Worm (Caenorhabditis elegans) whole organism, young adult: ENCODE results near the gene igcm-1.

Experiments used
- B0019.2 ChIP-seq: fragments of 200-800 bp; sonication (Bioruptor generic); conservative IDR thresholded peaks from 2 replicates; pipeline ENCODE4 v1.3.6; 2022; ENCODE audit warnings: missing genetic modification reagents, missing genetic modification characterization, missing compliant biosample characterization
- B0336.3 ChIP-seq: fragments of 200-800 bp; sonication (Bioruptor generic); IDR thresholded peaks from 2 replicates; pipeline ENCODE4 v1.3.6; 2022; ENCODE audit warnings: missing genetic modification characterization, missing compliant biosample characterization
- C06A6.2 ChIP-seq: fragments of 200-800 bp; sonication (Bioruptor generic); conservative IDR thresholded peaks from 2 replicates; pipeline ENCODE4 v1.3.6; 2022; ENCODE audit warnings: missing genetic modification characterization, missing compliant biosample characterization
- C17E4.6 ChIP-seq: fragments of 200-800 bp; sonication (Bioruptor generic); IDR thresholded peaks from 2 replicates; pipeline ENCODE4 v1.3.6; 2022; ENCODE audit warnings: missing genetic modification reagents, missing genetic modification characterization, missing compliant biosample characterization
- F23B12.7 ChIP-seq: sonication (generic microtip); optimal IDR thresholded peaks from 2 replicates; lab custom pipeline; 2017; ENCODE audit warnings: missing genetic modification characterization, mild to moderate bottlenecking, missing compliant biosample characterization, antibody characterized with exemption, moderate library complexity; ENCODE audit not compliant: insufficient read depth
- F33H1.4 ChIP-seq: fragments of 200-800 bp; sonication (Bioruptor generic); IDR thresholded peaks from 2 replicates; pipeline ENCODE4 v1.3.6; 2022; ENCODE audit warnings: missing genetic modification reagents, missing genetic modification characterization, missing compliant biosample characterization
- F52B5.7 ChIP-seq: sonication (generic microtip); optimal IDR thresholded peaks from 2 replicates; lab custom pipeline; 2016; ENCODE audit warnings: mild to moderate bottlenecking, missing genetic modification characterization, missing compliant biosample characterization
- F57A8.1 ChIP-seq: fragments of 200-800 bp; sonication (Bioruptor generic); optimal IDR thresholded peaks from 2 replicates; lab custom pipeline; 2018; ENCODE audit warnings: mild to moderate bottlenecking, missing genetic modification characterization, moderate library complexity, missing compliant biosample characterization
- K12H6.12 ChIP-seq: fragments of 200-800 bp; sonication (Bioruptor generic); optimal IDR thresholded peaks from 2 replicates; lab custom pipeline; 2018; ENCODE audit warnings: mild to moderate bottlenecking, missing genetic modification characterization, missing compliant biosample characterization
- T26A5.8 ChIP-seq: sonication (generic microtip); optimal IDR thresholded peaks from 2 replicates; lab custom pipeline; 2016; ENCODE audit warnings: missing genetic modification characterization, missing compliant biosample characterization
- Y67H2A.10 ChIP-seq: fragments of 200-800 bp; sonication (Bioruptor generic); conservative IDR thresholded peaks from 2 replicates; pipeline ENCODE4 v1.3.6; 2022; ENCODE audit warnings: missing genetic modification reagents, missing genetic modification characterization, missing compliant biosample characterization
- Y79H2A.3 ChIP-seq: fragments of 200-800 bp; sonication (Bioruptor generic); conservative IDR thresholded peaks from 2 replicates; pipeline ENCODE4 v1.3.6; 2022; ENCODE audit warnings: missing genetic modification reagents, missing genetic modification characterization, missing compliant biosample characterization
- attf-6 ChIP-seq: fragments of 200-800 bp; sonication (Bioruptor generic); IDR thresholded peaks from 2 replicates; pipeline ENCODE4 v1.3.6; 2022; ENCODE audit warnings: missing genetic modification reagents, missing genetic modification characterization, missing compliant biosample characterization
- cebp-2 ChIP-seq: fragments of 200-800 bp; sonication (Bioruptor generic); IDR thresholded peaks from 2 replicates; pipeline ENCODE4 v1.3.6; 2022; ENCODE audit warnings: missing genetic modification characterization, missing compliant biosample characterization
- ceh-27 ChIP-seq: fragments of 200-800 bp; sonication (Bioruptor generic); optimal IDR thresholded peaks from 2 replicates; lab custom pipeline; 2018; ENCODE audit warnings: mild to moderate bottlenecking, missing genetic modification characterization, moderate library complexity, missing compliant biosample characterization
- ceh-58 ChIP-seq: fragments of 200-800 bp; sonication (Bioruptor generic); IDR thresholded peaks from 2 replicates; pipeline ENCODE4 v1.3.6; 2022; ENCODE audit warnings: missing genetic modification characterization, missing compliant biosample characterization
- dox-1 ChIP-seq: fragments of 200-800 bp; sonication (Bioruptor generic); IDR thresholded peaks from 2 replicates; pipeline ENCODE4 v1.3.6; 2022; ENCODE audit warnings: missing genetic modification reagents, missing genetic modification characterization, missing compliant biosample characterization
- dpff-1 ChIP-seq: sonication (generic microtip); optimal IDR thresholded peaks from 2 replicates; lab custom pipeline; 2017; ENCODE audit warnings: mild to moderate bottlenecking, missing genetic modification characterization, missing compliant biosample characterization
- dpl-1 ChIP-seq: fragments of 150-350 bp; optimal IDR thresholded peaks from 2 replicates; lab custom pipeline; 2014; ENCODE audit warnings: missing biosample characterization, missing genetic modification reagents, missing genetic modification characterization
- efl-1 ChIP-seq: fragments of 150-350 bp; optimal IDR thresholded peaks from 2 replicates; lab custom pipeline; 2014; ENCODE audit warnings: missing biosample characterization, missing genetic modification reagents, missing genetic modification characterization
- egl-18 ChIP-seq: fragments of 200-800 bp; sonication (Bioruptor generic); IDR thresholded peaks from 2 replicates; pipeline ENCODE4 v1.3.6; 2022; ENCODE audit warnings: missing genetic modification reagents, missing genetic modification characterization, missing compliant biosample characterization
- egl-44 ChIP-seq: fragments of 200-800 bp; sonication (Bioruptor generic); IDR thresholded peaks from 2 replicates; pipeline ENCODE4 v1.3.6; 2022; ENCODE audit warnings: missing genetic modification reagents, missing genetic modification characterization, missing compliant biosample characterization
- ets-4 ChIP-seq: fragments of 200-800 bp; sonication (Bioruptor generic); optimal IDR thresholded peaks from 2 replicates; lab custom pipeline; 2018; ENCODE audit warnings: mild to moderate bottlenecking, missing genetic modification characterization, missing compliant biosample characterization
- hlh-26 ChIP-seq: fragments of 200-800 bp; sonication (Bioruptor generic); conservative IDR thresholded peaks from 2 replicates; pipeline ENCODE4 v1.3.6; 2022; ENCODE audit warnings: missing genetic modification reagents, missing genetic modification characterization, missing compliant biosample characterization
- hrde-1 ChIP-seq: sonication (generic microtip); optimal IDR thresholded peaks from 2 replicates; lab custom pipeline; 2016; ENCODE audit warnings: missing genetic modification characterization, mild to moderate bottlenecking, missing compliant biosample characterization, moderate library complexity, missing genotype, missing genetic modification reagents, borderline replicate concordance
- hsf-1 ChIP-seq: fragments of 200-800 bp; sonication (Bioruptor generic); IDR thresholded peaks from 2 replicates; pipeline ENCODE4 v1.3.6; 2022; ENCODE audit warnings: missing genetic modification reagents, missing genetic modification characterization, missing compliant biosample characterization
- lin-35 ChIP-seq, 3 experiments: fragments of 150-350 bp in 2 of 3; sonication (generic microtip) in 1 of 3; optimal IDR thresholded peaks; 2 replicates each; lab custom pipeline; 2014 to 2018; ENCODE audit warnings: missing biosample characterization in 3 of 3, missing genetic modification characterization in 3 of 3, missing genetic modification reagents in 3 of 3
- lin-54 ChIP-seq: fragments of 200-800 bp; sonication (Bioruptor generic); optimal IDR thresholded peaks from 2 replicates; lab custom pipeline; 2018; ENCODE audit warnings: mild to moderate bottlenecking, missing genetic modification characterization, missing compliant biosample characterization
- lsl-1 ChIP-seq: fragments of 200-800 bp; sonication (Bioruptor generic); optimal IDR thresholded peaks from 2 replicates; lab custom pipeline; 2018; ENCODE audit warnings: mild to moderate bottlenecking, missing genetic modification characterization, moderate library complexity, missing compliant biosample characterization
- madf-3 ChIP-seq: fragments of 200-800 bp; sonication (Bioruptor generic); IDR thresholded peaks from 2 replicates; pipeline ENCODE4 v1.3.6; 2022; ENCODE audit warnings: missing genetic modification reagents, missing genetic modification characterization, missing compliant biosample characterization
- mes-4 ChIP-seq: sonication (generic microtip); optimal IDR thresholded peaks from 2 replicates; lab custom pipeline; 2016; ENCODE audit warnings: missing genotype, missing genetic modification characterization, missing compliant biosample characterization
- mxl-1 ChIP-seq: sonication (generic microtip); optimal IDR thresholded peaks from 2 replicates; lab custom pipeline; 2016; ENCODE audit warnings: missing genetic modification characterization, missing compliant biosample characterization
- rpc-1 ChIP-seq, 2 experiments: fragments of 150-350 bp in 1 of 2; sonication (generic microtip) in 1 of 2; optimal IDR thresholded peaks; 2 replicates each; lab custom pipeline; 2014 to 2018; ENCODE audit warnings: missing biosample characterization in 1 of 2, missing genetic modification characterization in 1 of 2, missing genetic modification reagents in 1 of 2, missing genotype in 1 of 2
- snpc-1.1 ChIP-seq: sonication (generic microtip); optimal IDR thresholded peaks from 2 replicates; lab custom pipeline; 2017; ENCODE audit warnings: missing genetic modification characterization, mild to moderate bottlenecking, missing compliant biosample characterization, antibody characterized with exemption, moderate library complexity, missing genotype, missing genetic modification reagents; ENCODE audit not compliant: insufficient read depth
- snpc-4 ChIP-seq, 5 experiments: fragments of 150-350 bp in 1 of 5; sonication (generic microtip) in 4 of 5; optimal IDR thresholded peaks; 2 replicates each; lab custom pipeline; 2014 to 2018; ENCODE audit warnings: missing genetic modification characterization in 5 of 5, missing biosample characterization in 3 of 5, antibody characterized with exemption in 2 of 5, mild to moderate bottlenecking in 2 of 5, missing compliant biosample characterization in 2 of 5, missing genotype in 2 of 5, moderate library complexity in 2 of 5, missing genetic modification reagents in 1 of 5
- tbp1 ChIP-seq: fragments of 200-800 bp; sonication (Bioruptor generic); optimal IDR thresholded peaks from 2 replicates; lab custom pipeline; 2018; ENCODE audit warnings: mild to moderate bottlenecking, missing genetic modification characterization, missing compliant biosample characterization
- tlf-1 ChIP-seq: fragments of 200-800 bp; sonication (Bioruptor generic); optimal IDR thresholded peaks from 2 replicates; lab custom pipeline; 2018; ENCODE audit warnings: mild to moderate bottlenecking, missing genetic modification characterization, missing compliant biosample characterization
- zfh-2 ChIP-seq: fragments of 200-800 bp; sonication (Bioruptor generic); conservative IDR thresholded peaks from 2 replicates; pipeline ENCODE4 v1.3.6; 2022; ENCODE audit warnings: missing genetic modification reagents, missing genetic modification characterization, missing compliant biosample characterization
- ztf-26 ChIP-seq: sonication (generic microtip); optimal IDR thresholded peaks from 2 replicates; lab custom pipeline; 2017; ENCODE audit warnings: missing genetic modification characterization, missing compliant biosample characterization
- ztf-6 ChIP-seq: fragments of 200-800 bp; sonication (Bioruptor generic); IDR thresholded peaks from 2 replicates; pipeline ENCODE4 v1.3.6; 2022; ENCODE audit warnings: missing genetic modification reagents, missing genetic modification characterization, missing compliant biosample characterization

igcm-1 gene

DNA sequence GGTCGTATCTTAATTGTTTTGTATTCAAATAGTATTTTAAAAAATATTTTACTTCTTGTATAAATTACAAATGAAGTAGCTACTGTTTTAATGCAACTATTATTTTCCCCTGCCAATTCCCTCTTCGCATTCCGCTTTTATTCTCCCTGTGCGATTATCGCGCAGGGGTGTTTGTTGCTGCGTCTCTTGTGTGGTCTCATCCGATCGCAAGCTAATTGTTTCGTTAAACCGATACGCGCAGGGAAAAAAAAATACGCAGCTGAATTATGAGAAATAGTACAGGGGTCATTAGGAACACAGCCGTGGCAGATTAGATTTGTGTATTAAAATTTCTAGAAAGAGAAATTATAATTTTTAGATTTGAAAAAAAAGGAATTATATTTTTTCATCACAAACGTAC is 44.8 kb downstream of the igcm-1 start (continued):
- peak; percentile 95 for TF ChIP-seq K12H6.12 (tag; lab: Kevin White, UChicago)
- no peak for TF ChIP-seq B0019.2 (GFP tag; lab: Robert Waterston, UW)
- TF ChIP-seq attf-6 (GFP tag; lab: Robert Waterston, UW), result no peak
- peak; percentile 60 for TF ChIP-seq snpc-4 (GFP tag; optimal IDR thresholded peaks at IDR 0.05; lab: Kevin White, UChicago)
- peak; percentile 78 to 90 (median 84) for TF ChIP-seq snpc-4 (tag; optimal IDR thresholded peaks at IDR 0.05; lab: Kevin White, UChicago)
- TF ChIP-seq madf-3 (GFP tag; lab: Robert Waterston, UW), result no peak
- TF ChIP-seq lin-35 (GFP tag; optimal IDR thresholded peaks at IDR 0.05; lab: Kevin White, UChicago), result peak in 2 of 3 experiments; percentile 68 to 97
- TF ChIP-seq ztf-26, result peak; percentile 99
- TF ChIP-seq Y79H2A.3 (GFP tag; lab: Robert Waterston, UW), result no peak
- no peak for TF ChIP-seq lsl-1 (GFP tag; lab: Kevin White, UChicago)
- TF ChIP-seq dpff-1 (tag; lab: Kevin White, UChicago), result peak; percentile 38
- no peak for TF ChIP-seq hlh-26
- peak; percentile 80 for TF ChIP-seq F52B5.7 (tag; lab: Kevin White, UChicago)
- peak; percentile 99 for TF ChIP-seq dox-1
- peak; percentile 35 for TF ChIP-seq dpl-1 (GFP tag; lab: Kevin White, UChicago)
- TF ChIP-seq Y67H2A.10 (GFP tag; lab: Robert Waterston, UW), result peak; percentile 42; the same call in 1 of the 2 replicates
- peak; percentile 22 for TF ChIP-seq hrde-1
- no peak for TF ChIP-seq zfh-2 (GFP tag; lab: Robert Waterston, UW)
- no peak for TF ChIP-seq efl-1 (GFP tag; lab: Kevin White, UChicago)
- peak; percentile 99 for TF ChIP-seq cebp-2 (GFP tag; lab: Robert Waterston, UW)
- no peak for TF ChIP-seq mes-4 (tag; lab: Kevin White, UChicago)
- 0 out of 2 replicates have a peak, but pooled peaks have one; percentile 72 for TF ChIP-seq ceh-58 (GFP tag; lab: Robert Waterston, UW)
- peak; percentile 87 for TF ChIP-seq egl-18 (GFP tag; lab: Robert Waterston, UW)
- TF ChIP-seq hsf-1 (GFP tag; lab: Robert Waterston, UW), result peak; percentile 51; the same call in 1 of the 2 replicates
- TF ChIP-seq F57A8.1 (GFP tag; lab: Kevin White, UChicago), result peak; percentile 94
- 0 out of 2 replicates have a peak, but pooled peaks have one; percentile 13 for TF ChIP-seq F33H1.4
- peak; percentile 4 for TF ChIP-seq rpc-1 (optimal IDR thresholded peaks at IDR 0.05; lab: Kevin White, UChicago)
- TF ChIP-seq rpc-1 (tag; optimal IDR thresholded peaks at IDR 0.05; lab: Kevin White, UChicago), result no peak
- TF ChIP-seq tlf-1, result peak; percentile 98
- no peak for TF ChIP-seq snpc-1.1 (tag; lab: Kevin White, UChicago)
- peak; percentile 92 for TF ChIP-seq lin-54 (GFP tag; lab: Kevin White, UChicago)
- TF ChIP-seq T26A5.8 (tag; lab: Kevin White, UChicago), result no peak

DNA sequence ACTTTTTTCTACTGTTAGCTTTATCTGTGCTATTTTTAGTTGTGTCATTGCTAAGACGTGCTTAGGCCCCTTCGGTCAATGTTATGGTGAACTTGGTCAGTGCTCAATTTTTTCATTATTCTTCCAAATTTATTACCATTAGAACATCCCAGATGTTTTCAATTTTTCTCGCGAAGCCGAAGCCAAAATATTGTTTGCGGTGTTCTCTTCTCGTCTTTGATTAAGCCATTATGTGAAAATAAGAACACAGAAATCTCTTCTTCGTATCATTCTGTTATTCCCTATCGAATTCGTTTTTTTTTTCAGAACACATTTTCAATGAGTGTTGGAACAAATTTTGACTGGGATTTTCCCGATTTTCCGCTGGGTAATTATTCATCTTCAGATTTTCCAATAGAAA is 48.8 kb downstream of the igcm-1 start, which contains the start of gene gtr-1:
Gene gtr-1, plus strand, starts transcription at position 301 of the 400 bp plus-strand sequence.
- TF ChIP-seq dox-1 (no peak), F52B5.7 (tag; lab: Kevin White, UChicago) (no peak), F23B12.7 (tag; lab: Kevin White, UChicago) (no peak), B0336.3 (no peak), lin-35 (GFP tag; optimal IDR thresholded peaks at IDR 0.05; lab: Kevin White, UChicago) (no peak), egl-44 (no peak), T26A5.8 (tag; lab: Kevin White, UChicago) (no peak), ceh-27 (GFP tag; lab: Kevin White, UChicago) (no peak), ets-4 (GFP tag; lab: Kevin White, UChicago) (no peak), ztf-6 (GFP tag; lab: Robert Waterston, UW) (no peak), C06A6.2 (GFP tag; lab: Robert Waterston, UW) (no peak), lsl-1 (GFP tag; lab: Kevin White, UChicago) (no peak), ceh-58 (GFP tag; lab: Robert Waterston, UW) (no peak), cebp-2 (GFP tag; lab: Robert Waterston, UW) (no peak), C17E4.6 (GFP tag; lab: Robert Waterston, UW) (no peak), tbp1 (GFP tag; lab: Kevin White, UChicago) (no peak), mxl-1 (no peak)
